Worm (Caenorhabditis elegans) whole organism, L4/young adult: ENCODE results near the gene R11D1.2.

ENCODE experiments used
- W03F9.2 ChIP-seq: fragments of 150-350 bp; optimal IDR thresholded peaks from 2 replicates; lab custom pipeline; 2014; ENCODE audit warnings: missing biosample characterization, missing genetic modification characterization
- dao-5 ChIP-seq: sonication (generic microtip); optimal IDR thresholded peaks from 2 replicates; lab custom pipeline; 2016; ENCODE audit warnings: missing genotype, missing genetic modification characterization, moderate library complexity, missing compliant biosample characterization
- him-1 ChIP-seq: sonication (generic microtip); optimal IDR thresholded peaks from 2 replicates; lab custom pipeline; 2016; ENCODE audit warnings: missing genotype, missing genetic modification reagents, missing genetic modification characterization, missing compliant biosample characterization

DNA sequence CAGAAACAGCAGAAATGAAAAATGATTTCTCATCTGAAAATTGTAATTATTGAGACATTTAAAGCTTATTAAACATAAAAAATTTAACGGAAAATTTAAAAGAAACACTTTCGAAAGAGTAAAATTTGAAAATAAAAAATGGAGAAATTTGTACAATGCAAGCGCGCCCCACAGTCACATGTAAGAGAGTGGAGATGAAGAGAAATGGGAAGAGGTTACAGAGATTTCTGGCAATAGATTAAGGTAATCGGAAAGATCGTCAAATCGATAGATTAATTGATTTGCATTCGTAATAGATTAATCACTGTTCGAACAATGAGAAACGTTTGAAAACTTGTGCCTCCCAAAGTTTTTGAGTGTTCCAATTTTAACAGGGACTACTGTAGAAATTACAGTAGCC lies 39.0 kb downstream of the R11D1.2 start, which contains the start of gene C15C8.4:
- no peak for TF ChIP-seq W03F9.2 (tag; lab: Kevin White, UChicago)
- TF ChIP-seq dao-5 (tag; lab: Kevin White, UChicago) = no peak
- TF ChIP-seq him-1 (tag; lab: Kevin White, UChicago) = no peak
